Fruit fly (Drosophila melanogaster): ENCODE measurements around the gene CG33648.

CG33648 gene

DNA sequence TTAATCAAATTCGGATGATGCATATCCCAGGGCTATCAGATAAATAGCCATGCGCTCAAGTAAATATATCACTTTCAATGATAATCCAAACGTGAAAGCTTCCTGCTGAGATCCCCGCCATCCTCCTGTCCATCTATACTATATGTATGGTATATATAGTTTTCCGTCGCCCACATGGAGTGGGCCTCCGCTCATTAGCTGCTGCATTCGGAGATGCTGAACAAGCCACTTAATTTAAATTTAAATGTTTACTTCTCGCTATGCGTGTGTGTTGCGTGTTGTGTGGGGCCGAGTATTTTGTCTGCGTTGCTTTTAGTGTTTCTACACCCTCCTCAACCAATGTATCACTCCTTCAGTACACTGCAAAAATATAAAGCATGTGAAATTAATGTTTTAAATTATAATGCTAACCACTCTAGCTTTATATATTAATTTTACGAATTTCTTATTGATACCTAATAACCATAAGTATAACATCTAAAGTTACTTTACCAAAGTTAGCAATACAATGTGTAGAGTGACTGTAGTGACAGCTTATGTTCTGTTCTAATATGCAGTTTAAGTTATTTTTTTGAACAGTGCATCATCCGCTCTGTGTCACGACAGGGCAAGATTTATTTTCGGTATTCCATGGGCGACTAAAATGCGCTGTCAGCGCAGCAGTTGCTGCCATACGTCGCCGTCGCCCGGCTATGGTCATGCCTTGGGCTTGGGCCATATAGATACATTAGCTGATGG, 22.7 kb downstream of the CG33648 start (continued):
- TF ChIP-seq bab2 (GFP tag; optimal IDR thresholded peaks at IDR 0.05) = peak; percentile 74
- no peak for TF ChIP-seq CG11456 (GFP tag; IDR thresholded peaks at IDR 0.05)
- peak; percentile 84 for TF ChIP-seq CG13775 (GFP tag; optimal IDR thresholded peaks at IDR 0.05)
- no peak for TF ChIP-seq Neu2 (GFP tag; optimal IDR thresholded peaks at IDR 0.05; ENCODE audit: borderline replicate concordance)
- TF ChIP-seq Elba2 (GFP tag; optimal IDR thresholded peaks at IDR 0.05) = no peak
- TF ChIP-seq unc-4 (GFP tag; IDR thresholded peaks at IDR 0.05; ENCODE audit: partially characterized antibody) = no peak
- peak; percentile 92 for TF ChIP-seq CG7839 (tag; optimal IDR thresholded peaks at IDR 0.05)
- TF ChIP-seq lmd (GFP tag; IDR thresholded peaks at IDR 0.05) = peak; percentile 88
- TF ChIP-seq ttk (GFP tag; IDR thresholded peaks at IDR 0.05) = peak; percentile 80
- peak; percentile 93 for TF ChIP-seq CoRest (tag; optimal IDR thresholded peaks at IDR 0.05)
- peak; percentile 84 for TF ChIP-seq ara (GFP tag; IDR thresholded peaks at IDR 0.05)
- peak; percentile 84 for TF ChIP-seq bcd (GFP tag; optimal IDR thresholded peaks at IDR 0.05)
- peak; percentile 64 for TF ChIP-seq pros (GFP tag; optimal IDR thresholded peaks at IDR 0.05)
- TF ChIP-seq CG7963 (GFP tag; IDR thresholded peaks at IDR 0.05; ENCODE audit: partially characterized antibody) = no peak
- TF ChIP-seq CG2116 (GFP tag; optimal IDR thresholded peaks at IDR 0.05) = peak; percentile 58
- TF ChIP-seq Sry-β (GFP tag; optimal IDR thresholded peaks at IDR 0.05) = peak; percentile 63
- peak; percentile 55; the same call in 1 of the 2 replicates for TF ChIP-seq Lim3 (GFP tag; IDR thresholded peaks at IDR 0.05)
- peak; percentile 75 for TF ChIP-seq ac (GFP tag; optimal IDR thresholded peaks at IDR 0.05)
- TF ChIP-seq repo (GFP tag; optimal IDR thresholded peaks at IDR 0.05) = peak; percentile 50
- peak; percentile 69 for TF ChIP-seq cwo (GFP tag; optimal IDR thresholded peaks at IDR 0.05)
- peak; percentile 94 for TF ChIP-seq Ssrp (tag; optimal IDR thresholded peaks at IDR 0.05)
- TF ChIP-seq CG43689 (GFP tag; IDR thresholded peaks at IDR 0.05) = 0 out of 2 replicates have a peak, but pooled peaks have one; percentile 26
- TF ChIP-seq CG8089 (GFP tag; optimal IDR thresholded peaks at IDR 0.05) = peak; percentile 76
- no peak for TF ChIP-seq bbx (GFP tag; IDR thresholded peaks at IDR 0.05; ENCODE audit: partially characterized antibody)
- peak; percentile 88 for TF ChIP-seq CG3407 (GFP tag; optimal IDR thresholded peaks at IDR 0.05)
- TF ChIP-seq PHDP (tag; optimal IDR thresholded peaks at IDR 0.05) = peak; percentile 90
- TF ChIP-seq Gsc (GFP tag; IDR thresholded peaks at IDR 0.05) = peak; percentile 67
- peak; percentile 62 for TF ChIP-seq Dad (GFP tag; optimal IDR thresholded peaks at IDR 0.05)
- peak; percentile 65 for TF ChIP-seq CG12299 (tag; optimal IDR thresholded peaks at IDR 0.05)
- peak; percentile 97 for TF ChIP-seq CG2712 (tag; optimal IDR thresholded peaks at IDR 0.05)
- no peak for TF ChIP-seq CG9932 (GFP tag; IDR thresholded peaks at IDR 0.05)
- TF ChIP-seq CG32532 (GFP tag; IDR thresholded peaks at IDR 0.05) = no peak
- peak; percentile 67 for TF ChIP-seq disco-r (GFP tag; optimal IDR thresholded peaks at IDR 0.05)
- TF ChIP-seq CG18764 (GFP tag; optimal IDR thresholded peaks at IDR 0.05) = peak; percentile 80
- TF ChIP-seq exex (tag; optimal IDR thresholded peaks at IDR 0.05) = peak; percentile 32
- peak; percentile 11 for TF ChIP-seq slou (GFP tag; optimal IDR thresholded peaks at IDR 0.05)
- peak; percentile 92 for TF ChIP-seq CG10267 (tag; optimal IDR thresholded peaks at IDR 0.05)
- TF ChIP-seq fd64A (GFP tag; optimal IDR thresholded peaks at IDR 0.05) = peak; percentile 44
- TF ChIP-seq CG12659 (GFP tag; optimal IDR thresholded peaks at IDR 0.05) = peak; percentile 77
- peak; percentile 58 for TF ChIP-seq maf-S (GFP tag; optimal IDR thresholded peaks at IDR 0.05)
- peak; percentile 66 for TF ChIP-seq Meics (GFP tag; optimal IDR thresholded peaks at IDR 0.05)
- no peak for TF ChIP-seq CG1647 (GFP tag; optimal IDR thresholded peaks at IDR 0.05)
- TF ChIP-seq Hmr (GFP tag; optimal IDR thresholded peaks at IDR 0.05) = peak; percentile 54
- peak; percentile 69; the same call in 1 of the 2 replicates for TF ChIP-seq ro (GFP tag; IDR thresholded peaks at IDR 0.05)
- TF ChIP-seq chinmo (GFP tag; IDR thresholded peaks at IDR 0.05; ENCODE audit: partially characterized antibody) = no peak
- TF ChIP-seq z (GFP tag; IDR thresholded peaks at IDR 0.05) = no peak
- TF ChIP-seq sd (tag; optimal IDR thresholded peaks at IDR 0.05) = peak; percentile 74
- peak; percentile 92 for TF ChIP-seq az2 (GFP tag; optimal IDR thresholded peaks at IDR 0.05)
- peak; percentile 83 for TF ChIP-seq CG17385 (GFP tag; optimal IDR thresholded peaks at IDR 0.05)

Data from whole organism, embryonic.